Worm (Caenorhabditis elegans): ENCODE data around the gene Y38E10A.28.

ce11 chrII:12672512-12672911 is 43.0 kb downstream of the Y38E10A.28 start:
- TF ChIP-seq ztf-11 (tag; optimal IDR thresholded peaks at IDR 0.05) = no peak
- no peak for TF ChIP-seq aly-2 (tag; optimal IDR thresholded peaks at IDR 0.05)
- TF ChIP-seq nhr-12 (tag; optimal IDR thresholded peaks at IDR 0.05) = no peak
- no peak for TF ChIP-seq ama-1 (optimal IDR thresholded peaks at IDR 0.05)
- no peak for TF ChIP-seq nhr-11 (tag; optimal IDR thresholded peaks at IDR 0.05)
- no peak for TF ChIP-seq skn-1 (tag; optimal IDR thresholded peaks at IDR 0.05)
- TF ChIP-seq eor-1 (tag; optimal IDR thresholded peaks at IDR 0.05) = no peak

All from whole organism, L3 larva.